Worm (Caenorhabditis elegans) whole organism, L3 larva: ENCODE data around the gene F36D3.16.

Experiments
- aly-2 ChIP-seq: fragments of 150-350 bp; optimal IDR thresholded peaks from 2 replicates; lab custom pipeline; 2014; ENCODE audit warnings: missing biosample characterization, missing genetic modification characterization
- elt-2 ChIP-seq: sonication (generic microtip); optimal IDR thresholded peaks from 2 replicates; lab custom pipeline; 2016; ENCODE audit warnings: missing genetic modification reagents, mild to moderate bottlenecking, missing genetic modification characterization, missing compliant biosample characterization
- elt-3 ChIP-seq, 3 experiments: fragments of 150-350 bp in 1 of 3; sonication (generic microtip) in 2 of 3; optimal IDR thresholded peaks; 2 replicates in 2 of 3; 4 replicates in 1 of 3; lab custom pipeline; 2014 to 2017; ENCODE audit warnings: missing biosample characterization in 3 of 3, missing genetic modification characterization in 3 of 3
- fkh-10 ChIP-seq: sonication (generic microtip); optimal IDR thresholded peaks from 2 replicates; lab custom pipeline; 2017; ENCODE audit warnings: missing biosample characterization, missing genetic modification reagents, missing genetic modification characterization
- fos-1 ChIP-seq: fragments of 150-350 bp; optimal IDR thresholded peaks from 2 replicates; lab custom pipeline; 2014; ENCODE audit warnings: missing biosample characterization, missing genetic modification characterization
- hmg-11 ChIP-seq: sonication (generic microtip); optimal IDR thresholded peaks from 2 replicates; lab custom pipeline; 2016; ENCODE audit warnings: missing genetic modification characterization, missing compliant biosample characterization
- lin-39 ChIP-seq: fragments of 150-350 bp; optimal IDR thresholded peaks from 2 replicates; lab custom pipeline; 2018; ENCODE audit warnings: missing biosample characterization, missing genetic modification reagents, missing genetic modification characterization
- mdl-1 ChIP-seq: fragments of 150-350 bp; optimal IDR thresholded peaks from 2 replicates; lab custom pipeline; 2014; ENCODE audit warnings: missing biosample characterization, missing genetic modification characterization
- nhr-11 ChIP-seq: fragments of 150-350 bp; optimal IDR thresholded peaks from 2 replicates; lab custom pipeline; 2014; ENCODE audit warnings: missing biosample characterization, missing genetic modification characterization
- skn-1 ChIP-seq: fragments of 150-350 bp; optimal IDR thresholded peaks from 2 replicates; lab custom pipeline; 2014; ENCODE audit warnings: missing biosample characterization, missing genetic modification characterization
- unc-62 ChIP-seq: fragments of 150-350 bp; sonication (generic microtip); optimal IDR thresholded peaks from 4 replicates; lab custom pipeline; 2014; ENCODE audit warnings: missing biosample characterization, missing genetic modification reagents, missing genetic modification characterization

DNA sequence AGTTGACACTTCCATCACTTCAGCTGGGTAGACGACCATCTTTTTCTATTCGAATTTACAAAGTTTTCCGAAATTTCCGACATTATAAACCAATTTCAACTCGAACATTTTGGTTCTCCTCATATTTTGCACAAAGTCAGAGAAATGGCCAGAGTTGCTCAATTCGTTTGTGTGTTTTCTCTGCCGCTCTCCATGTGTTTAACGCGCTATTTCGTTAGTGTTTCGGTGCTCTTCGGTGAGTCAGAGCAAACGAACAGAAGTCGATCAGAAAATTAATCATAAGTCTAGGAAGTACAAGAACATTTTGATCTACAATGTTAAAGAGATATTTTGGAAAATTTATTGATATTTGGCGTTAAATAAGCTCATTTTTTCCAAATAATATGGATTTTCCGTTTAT lies 19.2 kb upstream of the F36D3.16 start, which contains the start of gene srr-3:
- TF ChIP-seq nhr-11 (tag; lab: Kevin White, UChicago) (no peak), hmg-11 (no peak), elt-2 (tag; lab: Kevin White, UChicago) (no peak), lin-39 (tag; lab: Kevin White, UChicago) (no peak), skn-1 (tag; lab: Kevin White, UChicago) (no peak), mdl-1 (tag; lab: Kevin White, UChicago) (no peak), aly-2 (tag; lab: Kevin White, UChicago) (no peak), unc-62 (GFP tag; lab: Kevin White, UChicago) (no peak), fkh-10 (GFP tag; lab: Kevin White, UChicago) (no peak), fos-1 (tag; lab: Kevin White, UChicago) (no peak), elt-3 (tag; optimal IDR thresholded peaks at IDR 0.05; lab: Kevin White, UChicago) (no peak)
